Fruit fly (Drosophila melanogaster) whole organism, embryonic: ENCODE data around the gene CG11902.
A peak's percentile ranks its signal among the peaks of the same experiment; 100 is the strongest.

Experiments used
- Bdp1 ChIP-seq: fragments of 200-800 bp; sonication (Bioruptor generic); optimal IDR thresholded peaks from 3 replicates; lab custom pipeline; 2016; ENCODE audit warnings: missing biosample characterization, missing genetic modification characterization
- CG10209 ChIP-seq: fragments of 200-800 bp; sonication (Bioruptor generic); optimal IDR thresholded peaks from 3 replicates; lab custom pipeline; 2017; ENCODE audit warnings: missing biosample characterization, mild to moderate bottlenecking, missing genetic modification characterization, missing genetic modification reagents
- CG11560 ChIP-seq: fragments of 200-800 bp; sonication (Bioruptor generic); IDR thresholded peaks from 3 replicates; pipeline ENCODE4 v1.3.6; 2022; ENCODE audit warnings: missing biosample characterization, missing genetic modification characterization
- CG12299 ChIP-seq: fragments of 200-800 bp; sonication (Bioruptor generic); optimal IDR thresholded peaks from 2 replicates; lab custom pipeline; 2018; ENCODE audit warnings: missing biosample characterization, mild to moderate bottlenecking, missing genetic modification characterization
- CG12769 ChIP-seq: fragments of 200-800 bp; sonication (Bioruptor generic); optimal IDR thresholded peaks from 2 replicates; lab custom pipeline; 2019; ENCODE audit warnings: missing biosample characterization, mild to moderate bottlenecking, missing genetic modification characterization, moderate library complexity
- CG13287 ChIP-seq: fragments of 200-800 bp; sonication (Bioruptor generic); IDR thresholded peaks from 2 replicates; pipeline ENCODE4 v1.3.6; 2022; ENCODE audit warnings: missing biosample characterization, missing genetic modification characterization; ENCODE audit not compliant: partially characterized antibody
- CG13424 ChIP-seq: fragments of 200-800 bp; sonication (Bioruptor generic); optimal IDR thresholded peaks from 2 replicates; lab custom pipeline; 2019; ENCODE audit warnings: missing biosample characterization, mild to moderate bottlenecking, missing genetic modification characterization, moderate library complexity
- CG14710 ChIP-seq: fragments of 200-800 bp; sonication (Bioruptor generic); optimal IDR thresholded peaks from 3 replicates; lab custom pipeline; 2019; ENCODE audit warnings: missing biosample characterization, mild to moderate bottlenecking, missing genetic modification characterization, moderate library complexity
- CG15601 ChIP-seq: fragments of 200-800 bp; sonication (Bioruptor generic); optimal IDR thresholded peaks from 3 replicates; lab custom pipeline; 2019; ENCODE audit warnings: missing biosample characterization, mild to moderate bottlenecking, missing genetic modification characterization, moderate library complexity
- CG16779 ChIP-seq: fragments of 200-800 bp; sonication (Bioruptor generic); IDR thresholded peaks from 2 replicates; pipeline ENCODE4 v1.3.6; 2022; ENCODE audit warnings: missing biosample characterization, missing genetic modification characterization
- CG17361 ChIP-seq: fragments of 200-800 bp; sonication (Bioruptor generic); IDR thresholded peaks from 3 replicates; pipeline ENCODE4 v1.3.6; 2022; ENCODE audit warnings: missing biosample characterization, missing genetic modification characterization
- CG17385 ChIP-seq: fragments of 200-800 bp; sonication (Bioruptor generic); optimal IDR thresholded peaks from 3 replicates; lab custom pipeline; 2018; ENCODE audit warnings: missing biosample characterization, mild to moderate bottlenecking, missing genetic modification characterization
- CG17568 ChIP-seq: fragments of 200-800 bp; sonication (Bioruptor generic); optimal IDR thresholded peaks from 2 replicates; lab custom pipeline; 2018; ENCODE audit warnings: missing biosample characterization, mild to moderate bottlenecking, missing genetic modification characterization, moderate library complexity
- CG2129 ChIP-seq: fragments of 200-800 bp; sonication (Bioruptor generic); IDR thresholded peaks from 2 replicates; pipeline ENCODE4 v1.3.6; 2022; ENCODE audit warnings: missing biosample characterization, missing genetic modification characterization; ENCODE audit not compliant: partially characterized antibody
- CG2678 ChIP-seq: fragments of 200-800 bp; sonication (Bioruptor generic); optimal IDR thresholded peaks from 3 replicates; lab custom pipeline; 2019; ENCODE audit warnings: missing biosample characterization, mild to moderate bottlenecking, missing genetic modification characterization, moderate library complexity
- CG30020 ChIP-seq: fragments of 200-800 bp; optimal IDR thresholded peaks from 2 replicates; lab custom pipeline; 2019; ENCODE audit warnings: missing biosample characterization, mild to moderate bottlenecking, missing genetic modification characterization, moderate library complexity
- CG32767 ChIP-seq: fragments of 200-800 bp; sonication (Bioruptor generic); IDR thresholded peaks from 2 replicates; pipeline ENCODE4 v1.3.6; 2022; ENCODE audit warnings: missing biosample characterization, missing genetic modification characterization
- CG32772 ChIP-seq: fragments of 200-800 bp; sonication (Bioruptor generic); IDR thresholded peaks from 2 replicates; pipeline ENCODE4 v1.3.6; 2022; ENCODE audit warnings: missing biosample characterization, missing genetic modification characterization
- CG3281 ChIP-seq: fragments of 200-800 bp; sonication (Bioruptor generic); optimal IDR thresholded peaks from 3 replicates; lab custom pipeline; 2017; ENCODE audit warnings: missing biosample characterization, mild to moderate bottlenecking, missing genetic modification characterization
- CG34224 ChIP-seq: fragments of 200-800 bp; sonication (Bioruptor generic); IDR thresholded peaks from 3 replicates; pipeline ENCODE4 v1.3.6; 2022; ENCODE audit warnings: missing biosample characterization, missing genetic modification characterization; ENCODE audit not compliant: partially characterized antibody
- CG3995 ChIP-seq: fragments of 200-800 bp; sonication (Bioruptor generic); optimal IDR thresholded peaks from 3 replicates; lab custom pipeline; 2016; ENCODE audit warnings: missing biosample characterization, missing genetic modification characterization
- CG6765 ChIP-seq: fragments of 200-800 bp; sonication (Bioruptor generic); optimal IDR thresholded peaks from 3 replicates; lab custom pipeline; 2017; ENCODE audit warnings: missing biosample characterization, mild to moderate bottlenecking, missing genetic modification characterization
- Chrac-16 ChIP-seq: fragments of 200-800 bp; sonication (Bioruptor generic); optimal IDR thresholded peaks from 3 replicates; lab custom pipeline; 2016; ENCODE audit warnings: missing biosample characterization, missing genetic modification characterization
- CrebB ChIP-seq: fragments of 200-800 bp; sonication (Bioruptor generic); optimal IDR thresholded peaks from 3 replicates; lab custom pipeline; 2018; ENCODE audit warnings: missing biosample characterization, mild to moderate bottlenecking, missing genetic modification characterization
- Fer1 ChIP-seq: fragments of 200-800 bp; sonication (Bioruptor generic); optimal IDR thresholded peaks from 2 replicates; lab custom pipeline; 2017; ENCODE audit warnings: missing biosample characterization, mild to moderate bottlenecking, missing genetic modification characterization
- Fer3 ChIP-seq: fragments of 200-800 bp; sonication (Bioruptor generic); optimal IDR thresholded peaks from 2 replicates; lab custom pipeline; 2018; ENCODE audit warnings: missing biosample characterization, mild to moderate bottlenecking, missing genetic modification characterization, moderate library complexity
- HmgZ ChIP-seq: fragments of 200-800 bp; sonication (Bioruptor generic); optimal IDR thresholded peaks from 2 replicates; lab custom pipeline; 2018; ENCODE audit warnings: missing biosample characterization, mild to moderate bottlenecking, missing genetic modification characterization
- MESR4 ChIP-seq: fragments of 200-800 bp; sonication (Bioruptor generic); optimal IDR thresholded peaks from 2 replicates; lab custom pipeline; 2018; ENCODE audit warnings: missing biosample characterization, mild to moderate bottlenecking, missing genetic modification characterization, moderate library complexity
- MTF-1 ChIP-seq: fragments of 200-800 bp; sonication (Bioruptor generic); optimal IDR thresholded peaks from 2 replicates; lab custom pipeline; 2018; ENCODE audit warnings: missing biosample characterization, mild to moderate bottlenecking, missing genetic modification characterization, borderline replicate concordance
- Pdp1 ChIP-seq, 2 experiments: fragments of 200-800 bp; sonication (Bioruptor generic); optimal IDR thresholded peaks; 3 replicates each; lab custom pipeline; 2016; ENCODE audit warnings: missing biosample characterization in 2 of 2, missing genetic modification characterization in 2 of 2, mild to moderate bottlenecking in 1 of 2, moderate library complexity in 1 of 2
- Rfx ChIP-seq: fragments of 200-800 bp; sonication (Bioruptor generic); IDR thresholded peaks from 2 replicates; pipeline ENCODE4 v1.3.6; 2022; ENCODE audit warnings: missing biosample characterization, missing genetic modification characterization
- Trl ChIP-seq, 3 experiments: fragments of >200 bp in 2 of 3; fragments of 200-800 bp in 1 of 3; sonication (Bioruptor generic) in 1 of 3; optimal IDR thresholded peaks; 2 replicates in 1 of 3; 3 replicates in 2 of 3; lab custom pipeline; 2016 to 2017; ENCODE audit warnings: missing biosample characterization in 1 of 3, missing genetic modification characterization in 1 of 3
- bsh ChIP-seq, 2 experiments: fragments of 200-800 bp; sonication (Bioruptor generic); optimal IDR thresholded peaks; 2 replicates each; lab custom pipeline; 2017 to 2018; ENCODE audit warnings: mild to moderate bottlenecking in 2 of 2, missing biosample characterization in 2 of 2, missing genetic modification characterization in 2 of 2, moderate library complexity in 1 of 2
- crp ChIP-seq, 2 experiments: fragments of 200-800 bp; sonication (Bioruptor generic); optimal IDR thresholded peaks; 2 replicates in 1 of 2; 3 replicates in 1 of 2; lab custom pipeline; 2017; ENCODE audit warnings: missing biosample characterization in 2 of 2, missing genetic modification characterization in 2 of 2, mild to moderate bottlenecking in 1 of 2, moderate library complexity in 1 of 2
- cwo ChIP-seq: fragments of 200-800 bp; sonication (Bioruptor generic); optimal IDR thresholded peaks from 3 replicates; lab custom pipeline; 2017; ENCODE audit warnings: missing biosample characterization, missing genetic modification characterization, mild to moderate bottlenecking, moderate library complexity, missing genetic modification reagents
- eve ChIP-seq, 2 experiments: fragments of >200 bp; optimal IDR thresholded peaks; 2 replicates each; lab custom pipeline; 2017; ENCODE audit warnings: missing biosample characterization in 2 of 2, missing genetic modification characterization in 2 of 2
- exex ChIP-seq: fragments of 200-800 bp; sonication (Bioruptor generic); optimal IDR thresholded peaks from 4 replicates; lab custom pipeline; 2018; ENCODE audit warnings: missing biosample characterization, mild to moderate bottlenecking, missing genetic modification characterization, moderate library complexity
- eyg ChIP-seq: fragments of 200-800 bp; sonication (Bioruptor generic); optimal IDR thresholded peaks from 3 replicates; lab custom pipeline; 2016; ENCODE audit warnings: missing biosample characterization, missing genetic modification characterization
- grau ChIP-seq: fragments of 200-800 bp; optimal IDR thresholded peaks from 3 replicates; lab custom pipeline; 2019; ENCODE audit warnings: missing biosample characterization, mild to moderate bottlenecking, missing genetic modification characterization, moderate library complexity
- mirr ChIP-seq: fragments of 200-800 bp; sonication (Bioruptor generic); optimal IDR thresholded peaks from 3 replicates; lab custom pipeline; 2018; ENCODE audit warnings: missing biosample characterization, mild to moderate bottlenecking, missing genetic modification characterization
- salm ChIP-seq: fragments of 200-800 bp; sonication (Bioruptor generic); optimal IDR thresholded peaks from 2 replicates; lab custom pipeline; 2018; ENCODE audit warnings: missing biosample characterization, mild to moderate bottlenecking, missing genetic modification characterization
- sens ChIP-seq: fragments of 200-800 bp; sonication (Bioruptor generic); peaks from one replicate; lab custom pipeline; 2016; ENCODE audit warnings: missing biosample characterization, missing genetic modification characterization
- slbo ChIP-seq: fragments of 200-800 bp; sonication (Bioruptor generic); IDR thresholded peaks from 2 replicates; pipeline ENCODE4 v1.3.6; 2022; ENCODE audit warnings: missing biosample characterization, missing genetic modification characterization
- stc ChIP-seq: fragments of 200-800 bp; sonication (Bioruptor generic); IDR thresholded peaks from 2 replicates; pipeline ENCODE4 v1.3.6; 2022; ENCODE audit warnings: missing biosample characterization, missing genetic modification characterization
- sug ChIP-seq: fragments of 200-800 bp; optimal IDR thresholded peaks from 2 replicates; lab custom pipeline; 2019; ENCODE audit warnings: missing biosample characterization, mild to moderate bottlenecking, missing genetic modification characterization, moderate library complexity
- tap ChIP-seq: fragments of 200-800 bp; optimal IDR thresholded peaks from 3 replicates; lab custom pipeline; 2019; ENCODE audit warnings: missing biosample characterization, mild to moderate bottlenecking, missing genetic modification characterization, moderate library complexity
- trem ChIP-seq: fragments of 200-800 bp; optimal IDR thresholded peaks from 3 replicates; lab custom pipeline; 2019; ENCODE audit warnings: missing biosample characterization, mild to moderate bottlenecking, missing genetic modification characterization, moderate library complexity
- tx ChIP-seq: fragments of 200-800 bp; sonication (Bioruptor generic); optimal IDR thresholded peaks from 2 replicates; lab custom pipeline; 2016; ENCODE audit warnings: missing biosample characterization, missing genetic modification characterization
- unpg ChIP-seq: fragments of 200-800 bp; sonication (Bioruptor generic); optimal IDR thresholded peaks from 3 replicates; lab custom pipeline; 2018; ENCODE audit warnings: missing biosample characterization, mild to moderate bottlenecking, missing genetic modification characterization, moderate library complexity

CG11902 gene

DNA sequence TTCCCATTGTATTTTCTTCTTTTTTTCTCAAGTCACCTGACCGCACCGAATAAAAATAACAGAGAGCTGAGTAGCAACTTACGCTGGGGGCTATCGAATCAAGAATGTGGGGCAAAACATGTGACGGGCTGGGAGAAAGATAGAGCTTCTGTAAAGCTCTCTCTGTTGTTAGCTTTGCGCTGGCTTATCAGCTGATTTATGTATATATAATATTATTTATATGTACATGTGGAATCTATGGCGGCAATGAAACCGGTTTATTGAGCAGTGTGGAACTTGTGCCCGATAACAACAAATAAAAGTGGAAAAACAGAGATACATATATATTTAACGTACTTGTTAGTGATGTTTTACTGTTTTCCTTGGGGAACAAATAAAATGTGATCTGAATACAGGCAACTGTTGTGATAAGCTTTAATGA, 42.2 kb upstream of the CG11902 start, which contains the start of gene CG31098 (continued):
- TF ChIP-seq CG13424 = peak; percentile 12
- peak; percentile 84 for TF ChIP-seq grau (tag; lab: Kevin White, UChicago)
- TF ChIP-seq HmgZ (tag; lab: Kevin White, UChicago) = peak; percentile 20
- TF ChIP-seq Fer3 = no peak
- TF ChIP-seq stc = no peak
- TF ChIP-seq CG17568 (GFP tag; lab: Kevin White, UChicago) = peak; percentile 63
- TF ChIP-seq unpg = peak; percentile 51
- peak; percentile 78 for TF ChIP-seq CG32767
- peak; percentile 22 for TF ChIP-seq tap (tag; lab: Kevin White, UChicago)
- no peak for TF ChIP-seq slbo
- TF ChIP-seq CG34224 (GFP tag; lab: Robert Waterston, UW) = peak; percentile 49; the same call in 1 of the 3 replicates
- TF ChIP-seq CG12769 (tag; lab: Kevin White, UChicago) = peak; percentile 39
- TF ChIP-seq Trl (optimal IDR thresholded peaks at IDR 0.05; lab: Kevin White, UChicago) = peak; percentile 47 to 51
- TF ChIP-seq Trl (GFP tag; optimal IDR thresholded peaks at IDR 0.05; lab: Kevin White, UChicago) = no peak
- no peak for TF ChIP-seq Chrac-16 (GFP tag; lab: Kevin White, UChicago)
- TF ChIP-seq CG15601 = peak; percentile 0
- peak; percentile 33 for TF ChIP-seq MTF-1 (GFP tag; lab: Kevin White, UChicago)
- peak in 1 of 2 experiments; percentile 39 for TF ChIP-seq Pdp1 (GFP tag; optimal IDR thresholded peaks at IDR 0.05; lab: Kevin White, UChicago)
- peak; percentile 20 for TF ChIP-seq sens
- no peak for TF ChIP-seq CG30020
- TF ChIP-seq tx (GFP tag; lab: Kevin White, UChicago) = no peak
- TF ChIP-seq cwo (GFP tag; lab: Kevin White, UChicago) = peak; percentile 62
- no peak for TF ChIP-seq CG16779 (GFP tag; lab: Robert Waterston, UW)
- TF ChIP-seq CG3281 (GFP tag; lab: Kevin White, UChicago) = peak; percentile 53
- TF ChIP-seq CG2678 (tag; lab: Kevin White, UChicago) = peak; percentile 54
- TF ChIP-seq CG32772 (GFP tag; lab: Robert Waterston, UW) = no peak
- TF ChIP-seq CG17361 (GFP tag; lab: Robert Waterston, UW) = no peak
- TF ChIP-seq CG11560 = no peak
- peak; percentile 7; the same call in 1 of the 2 replicates for TF ChIP-seq Rfx (GFP tag; lab: Robert Waterston, UW)
- peak; percentile 49 for TF ChIP-seq exex (tag; lab: Kevin White, UChicago)
- TF ChIP-seq CG17385 (GFP tag; lab: Kevin White, UChicago) = peak; percentile 47
- TF ChIP-seq mirr (GFP tag; lab: Kevin White, UChicago) = peak; percentile 76
- peak; percentile 5 for TF ChIP-seq MESR4
- TF ChIP-seq CG2129 (GFP tag; lab: Robert Waterston, UW) = no peak
- TF ChIP-seq CG12299 (tag; lab: Kevin White, UChicago) = peak; percentile 35
- peak; percentile 90 for TF ChIP-seq sug (tag; lab: Kevin White, UChicago)
- peak; percentile 48 for TF ChIP-seq salm (tag; lab: Kevin White, UChicago)
- TF ChIP-seq CG3995 (GFP tag; lab: Kevin White, UChicago) = peak; percentile 72
- peak; percentile 63; the same call in 1 of the 2 replicates for TF ChIP-seq CG13287
- TF ChIP-seq eyg (GFP tag; lab: Kevin White, UChicago) = no peak
- TF ChIP-seq bsh (GFP tag; optimal IDR thresholded peaks at IDR 0.05; lab: Kevin White, UChicago) = no peak
- TF ChIP-seq eve (GFP tag; optimal IDR thresholded peaks at IDR 0.05; lab: Kevin White, UChicago) = peak in 1 of 2 experiments; percentile 18
- TF ChIP-seq Bdp1 (GFP tag; lab: Kevin White, UChicago) = no peak
- TF ChIP-seq crp (GFP tag; optimal IDR thresholded peaks at IDR 0.05; lab: Kevin White, UChicago) = peak in 1 of 2 experiments; percentile 71
- TF ChIP-seq Fer1 (GFP tag; lab: Kevin White, UChicago) = peak; percentile 72
- TF ChIP-seq CG10209 (GFP tag; lab: Kevin White, UChicago) = no peak
- peak; percentile 53 for TF ChIP-seq CrebB (tag; lab: Kevin White, UChicago)
- TF ChIP-seq CG14710 (tag; lab: Kevin White, UChicago) = no peak
- TF ChIP-seq trem = no peak
- TF ChIP-seq CG6765 (GFP tag; lab: Kevin White, UChicago) = peak; percentile 52
